Worm (Caenorhabditis elegans): ENCODE measurements around the gene laat-1.

laat-1 gene

ce11 chrII:255124-255523 is 17.5 kb upstream of the laat-1 start:
- TF ChIP-seq nhr-237 (tag; optimal IDR thresholded peaks at IDR 0.05) = peak; percentile 90
- TF ChIP-seq snpc-4 (tag; optimal IDR thresholded peaks at IDR 0.05) = no peak
- peak; percentile 74 for TF ChIP-seq ham-2 (GFP tag; optimal IDR thresholded peaks at IDR 0.05)
- peak; percentile 72 for TF ChIP-seq nhr-76 (tag; optimal IDR thresholded peaks at IDR 0.05)
- peak; percentile 44 for TF ChIP-seq nhr-28 (tag; optimal IDR thresholded peaks at IDR 0.05)
- TF ChIP-seq drap-1 (GFP tag; optimal IDR thresholded peaks at IDR 0.05) = peak; percentile 87
- peak; percentile 87 for TF ChIP-seq cnd-1 (tag; optimal IDR thresholded peaks at IDR 0.05)
- peak; percentile 50 for TF ChIP-seq unc-62 (GFP tag; optimal IDR thresholded peaks at IDR 0.05)
- TF ChIP-seq lin-32 (GFP tag; optimal IDR thresholded peaks at IDR 0.05) = peak; percentile 65
- peak; percentile 62 for TF ChIP-seq blmp-1 (tag; optimal IDR thresholded peaks at IDR 0.05)
- no peak for TF ChIP-seq zip-8 (tag; optimal IDR thresholded peaks at IDR 0.05)
- peak; percentile 76 for TF ChIP-seq unc-120 (tag; optimal IDR thresholded peaks at IDR 0.05; ENCODE audit: poor library complexity, severe bottlenecking)
- no peak for TF ChIP-seq elt-1 (tag; optimal IDR thresholded peaks at IDR 0.05; ENCODE audit: borderline replicate concordance, insufficient read depth)
- peak; percentile 17 for TF ChIP-seq sem-2 (GFP tag; optimal IDR thresholded peaks at IDR 0.05)
- peak; percentile 98 for TF ChIP-seq ces-1 (GFP tag; optimal IDR thresholded peaks at IDR 0.05)
- peak; percentile 46 for TF ChIP-seq mab-5 (tag; optimal IDR thresholded peaks at IDR 0.05)
- peak; percentile 87 for TF ChIP-seq hlh-1 (tag; optimal IDR thresholded peaks at IDR 0.05)
- TF ChIP-seq ceh-43 (GFP tag; optimal IDR thresholded peaks at IDR 0.05) = peak; percentile 79
- peak; percentile 43 for TF ChIP-seq bed-3 (GFP tag; optimal IDR thresholded peaks at IDR 0.05)
- TF ChIP-seq elt-3 (tag; optimal IDR thresholded peaks at IDR 0.05) = no peak
- peak; percentile 93 for TF ChIP-seq sptf-1 (tag; optimal IDR thresholded peaks at IDR 0.05)
- peak; percentile 90 for TF ChIP-seq lin-13 (tag; optimal IDR thresholded peaks at IDR 0.05)
- peak; percentile 74 for TF ChIP-seq nhr-12 (tag; optimal IDR thresholded peaks at IDR 0.05)
- peak; percentile 62 for TF ChIP-seq unc-39 (tag; optimal IDR thresholded peaks at IDR 0.05)
- TF ChIP-seq tbx-8 (GFP tag; optimal IDR thresholded peaks at IDR 0.05) = peak; percentile 68
- peak; percentile 88 for TF ChIP-seq mls-2 (tag; optimal IDR thresholded peaks at IDR 0.05)
- peak; percentile 97 for TF ChIP-seq mep-1 (tag; optimal IDR thresholded peaks at IDR 0.05)
- peak; percentile 83 for TF ChIP-seq lsy-2 (tag; optimal IDR thresholded peaks at IDR 0.05)
- peak; percentile 39 for TF ChIP-seq flh-1 (GFP tag; optimal IDR thresholded peaks at IDR 0.05)
- peak; percentile 84 for TF ChIP-seq pha-4 (tag; optimal IDR thresholded peaks at IDR 0.05)
- peak; percentile 48 for TF ChIP-seq ceh-83 (GFP tag; optimal IDR thresholded peaks at IDR 0.05)
- TF ChIP-seq M03D4.4 (tag; optimal IDR thresholded peaks at IDR 0.05) = peak; percentile 83
- peak; percentile 80 for TF ChIP-seq ztf-11 (tag; optimal IDR thresholded peaks at IDR 0.05)
- TF ChIP-seq nhr-2 (tag; optimal IDR thresholded peaks at IDR 0.05) = peak; percentile 57
- peak; percentile 85 for TF ChIP-seq ceh-39 (tag; optimal IDR thresholded peaks at IDR 0.05)

DNA sequence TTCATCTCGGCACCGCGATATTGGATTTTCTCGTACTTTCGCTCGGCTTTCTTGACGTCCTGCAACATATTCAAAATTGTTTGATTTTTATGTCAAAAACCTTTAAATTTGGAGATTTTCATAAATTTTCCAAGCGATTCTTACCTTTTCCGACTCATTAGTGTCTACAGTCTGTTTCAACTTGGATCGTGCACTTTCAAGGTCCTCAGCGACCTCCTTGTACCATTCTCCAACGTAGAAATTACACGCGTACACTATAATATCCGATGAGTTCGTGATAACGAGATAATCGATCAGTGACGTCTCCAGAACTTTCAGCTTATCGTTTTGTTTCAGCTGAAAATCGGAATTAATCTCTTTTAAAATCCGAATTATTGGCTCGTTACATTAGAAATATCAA is 10.1 kb upstream of the laat-1 start:
- TF ChIP-seq drap-1 (GFP tag; optimal IDR thresholded peaks at IDR 0.05) = no peak
- TF ChIP-seq nhr-237 (tag; optimal IDR thresholded peaks at IDR 0.05) = no peak
- no peak for TF ChIP-seq sptf-1 (tag; optimal IDR thresholded peaks at IDR 0.05)
- no peak for TF ChIP-seq tbx-8 (GFP tag; optimal IDR thresholded peaks at IDR 0.05)
- no peak for TF ChIP-seq ztf-11 (tag; optimal IDR thresholded peaks at IDR 0.05)
- TF ChIP-seq nhr-28 (tag; optimal IDR thresholded peaks at IDR 0.05) = no peak
- no peak for TF ChIP-seq zip-8 (tag; optimal IDR thresholded peaks at IDR 0.05)
- TF ChIP-seq unc-62 (GFP tag; optimal IDR thresholded peaks at IDR 0.05) = no peak
- TF ChIP-seq blmp-1 (tag; optimal IDR thresholded peaks at IDR 0.05) = no peak
- TF ChIP-seq flh-1 (GFP tag; optimal IDR thresholded peaks at IDR 0.05) = no peak
- TF ChIP-seq lin-13 (tag; optimal IDR thresholded peaks at IDR 0.05) = no peak
- TF ChIP-seq nhr-12 (tag; optimal IDR thresholded peaks at IDR 0.05) = no peak
- TF ChIP-seq mab-5 (tag; optimal IDR thresholded peaks at IDR 0.05) = no peak
- no peak for TF ChIP-seq elt-3 (tag; optimal IDR thresholded peaks at IDR 0.05)
- TF ChIP-seq lin-32 (GFP tag; optimal IDR thresholded peaks at IDR 0.05) = no peak
- TF ChIP-seq ces-1 (GFP tag; optimal IDR thresholded peaks at IDR 0.05) = no peak
- TF ChIP-seq hlh-1 (tag; optimal IDR thresholded peaks at IDR 0.05) = no peak
- TF ChIP-seq snpc-4 (tag; optimal IDR thresholded peaks at IDR 0.05) = no peak

- no peak for TF ChIP-seq ceh-83 (GFP tag; optimal IDR thresholded peaks at IDR 0.05)
- no peak for TF ChIP-seq lin-13 (tag; optimal IDR thresholded peaks at IDR 0.05)
- no peak for TF ChIP-seq ces-1 (GFP tag; optimal IDR thresholded peaks at IDR 0.05)
These were observed 2.4 kb upstream of the laat-1 start for ce11 chrII:240043-240442.

DNA sequence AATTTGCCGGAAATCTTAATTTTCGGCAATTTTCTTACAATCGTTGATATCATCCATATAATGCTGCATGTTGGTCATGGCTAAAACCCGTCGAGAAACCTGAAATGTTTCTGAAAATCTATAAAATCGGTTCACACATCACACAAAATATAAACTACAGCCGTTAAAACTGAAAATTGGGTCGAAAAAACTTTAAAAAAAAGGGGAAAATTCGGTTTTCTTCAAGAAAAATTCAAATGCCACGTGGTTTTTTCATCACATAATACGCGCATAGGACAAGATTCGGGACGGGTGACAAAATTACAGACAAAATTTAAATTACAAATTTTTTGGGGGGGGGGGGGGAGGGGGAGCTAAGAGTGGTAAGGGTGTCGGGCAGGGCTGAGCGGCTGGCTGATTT is 5.0 kb downstream of the laat-1 start, which contains the start of gene Y43H11AL.1:
TSS of gene Y43H11AL.1 (minus strand) at position 101 of the 400 bp plus-strand sequence.
- TF ChIP-seq mab-5 (tag; optimal IDR thresholded peaks at IDR 0.05) (no peak), flh-1 (GFP tag; optimal IDR thresholded peaks at IDR 0.05) (no peak)
